Fruit fly (Drosophila melanogaster) whole organism, embryonic: ENCODE measurements around the gene aph-1.

Experiments
- Bgb ChIP-seq: fragments of 200-800 bp; sonication (Bioruptor generic); IDR thresholded peaks from 2 replicates; pipeline ENCODE4 v1.3.6; 2022; ENCODE audit warnings: missing biosample characterization, missing genetic modification characterization; ENCODE audit not compliant: partially characterized antibody
- CG10147 ChIP-seq: fragments of 200-800 bp; sonication (Bioruptor generic); optimal IDR thresholded peaks from 2 replicates; lab custom pipeline; 2019; ENCODE audit warnings: missing biosample characterization, mild to moderate bottlenecking, missing genetic modification characterization, moderate library complexity
- CG10267 ChIP-seq: fragments of 200-800 bp; sonication (Bioruptor generic); optimal IDR thresholded peaks from 2 replicates; lab custom pipeline; 2018; ENCODE audit warnings: missing biosample characterization, mild to moderate bottlenecking, missing genetic modification characterization, moderate library complexity
- CG10543 ChIP-seq: fragments of 200-800 bp; sonication (Bioruptor generic); optimal IDR thresholded peaks from 3 replicates; lab custom pipeline; 2017; ENCODE audit warnings: missing biosample characterization, mild to moderate bottlenecking, missing genetic modification characterization, moderate library complexity
- CG11723 ChIP-seq: fragments of 200-800 bp; sonication (Bioruptor generic); optimal IDR thresholded peaks from 2 replicates; lab custom pipeline; 2017; ENCODE audit warnings: missing biosample characterization, mild to moderate bottlenecking, missing genetic modification characterization
- CG12104 ChIP-seq: fragments of 200-800 bp; sonication (Bioruptor generic); optimal IDR thresholded peaks from 3 replicates; lab custom pipeline; 2016; ENCODE audit warnings: missing biosample characterization, missing genetic modification characterization
- CG1233 ChIP-seq: fragments of 200-800 bp; sonication (Bioruptor generic); optimal IDR thresholded peaks from 4 replicates; lab custom pipeline; 2018; ENCODE audit warnings: missing biosample characterization, mild to moderate bottlenecking, missing genetic modification characterization
- CG14667 ChIP-seq: fragments of 200-800 bp; sonication (Bioruptor generic); IDR thresholded peaks from 2 replicates; pipeline ENCODE4 v1.3.6; 2022; ENCODE audit warnings: missing biosample characterization, missing genetic modification characterization
- CG15479 ChIP-seq: fragments of 200-800 bp; sonication (Bioruptor generic); optimal IDR thresholded peaks from 3 replicates; lab custom pipeline; 2019; ENCODE audit warnings: missing biosample characterization, mild to moderate bottlenecking, missing genetic modification characterization, moderate library complexity
- CG17568 ChIP-seq: fragments of 200-800 bp; sonication (Bioruptor generic); optimal IDR thresholded peaks from 2 replicates; lab custom pipeline; 2018; ENCODE audit warnings: missing biosample characterization, mild to moderate bottlenecking, missing genetic modification characterization, moderate library complexity
- CG18011 ChIP-seq: fragments of 200-800 bp; sonication (Bioruptor generic); optimal IDR thresholded peaks from 2 replicates; lab custom pipeline; 2017; ENCODE audit warnings: missing biosample characterization, missing genetic modification characterization, mild to moderate bottlenecking, moderate library complexity, missing genotype
- CG32772 ChIP-seq: fragments of 200-800 bp; sonication (Bioruptor generic); IDR thresholded peaks from 2 replicates; pipeline ENCODE4 v1.3.6; 2022; ENCODE audit warnings: missing biosample characterization, missing genetic modification characterization
- CG3281 ChIP-seq: fragments of 200-800 bp; sonication (Bioruptor generic); optimal IDR thresholded peaks from 3 replicates; lab custom pipeline; 2017; ENCODE audit warnings: missing biosample characterization, mild to moderate bottlenecking, missing genetic modification characterization
- CG33213 ChIP-seq: fragments of 200-800 bp; sonication (Bioruptor generic); optimal IDR thresholded peaks from 3 replicates; lab custom pipeline; 2016; ENCODE audit warnings: missing biosample characterization, missing genetic modification characterization
- CG4282 ChIP-seq: fragments of 200-800 bp; sonication (Bioruptor generic); optimal IDR thresholded peaks from 2 replicates; lab custom pipeline; 2016; ENCODE audit warnings: missing biosample characterization, missing genetic modification characterization
- CG6765 ChIP-seq: fragments of 200-800 bp; sonication (Bioruptor generic); optimal IDR thresholded peaks from 3 replicates; lab custom pipeline; 2017; ENCODE audit warnings: missing biosample characterization, mild to moderate bottlenecking, missing genetic modification characterization
- CG7271 ChIP-seq: fragments of 200-800 bp; sonication (Bioruptor generic); optimal IDR thresholded peaks from 2 replicates; lab custom pipeline; 2018; ENCODE audit warnings: missing biosample characterization, mild to moderate bottlenecking, missing genetic modification characterization, moderate library complexity
- CG8290 ChIP-seq, 3 experiments: fragments of 200-800 bp; sonication (Bioruptor generic); optimal IDR thresholded peaks; 2 replicates each; lab custom pipeline; 2016 to 2019; ENCODE audit warnings: missing biosample characterization in 3 of 3, missing genetic modification characterization in 3 of 3, mild to moderate bottlenecking in 2 of 3, moderate library complexity in 1 of 3
- Drgx ChIP-seq: fragments of 200-800 bp; sonication (Bioruptor generic); IDR thresholded peaks from 2 replicates; pipeline ENCODE4 v1.3.6; 2022; ENCODE audit warnings: missing biosample characterization, missing genetic modification characterization
- Fer1 ChIP-seq: fragments of 200-800 bp; sonication (Bioruptor generic); optimal IDR thresholded peaks from 2 replicates; lab custom pipeline; 2017; ENCODE audit warnings: missing biosample characterization, mild to moderate bottlenecking, missing genetic modification characterization
- HHEX ChIP-seq: fragments of 200-800 bp; sonication (Bioruptor generic); optimal IDR thresholded peaks from 3 replicates; lab custom pipeline; 2017; ENCODE audit warnings: missing biosample characterization, mild to moderate bottlenecking, missing genetic modification characterization, missing genetic modification reagents
- HmgZ ChIP-seq: fragments of 200-800 bp; sonication (Bioruptor generic); optimal IDR thresholded peaks from 2 replicates; lab custom pipeline; 2018; ENCODE audit warnings: missing biosample characterization, mild to moderate bottlenecking, missing genetic modification characterization
- Ptx1 ChIP-seq: fragments of 200-800 bp; sonication (Bioruptor generic); IDR thresholded peaks from 2 replicates; pipeline ENCODE4 v1.3.6; 2022; ENCODE audit warnings: missing biosample characterization, missing genetic modification characterization
- Side ChIP-seq: fragments of 200-800 bp; sonication (Bioruptor generic); optimal IDR thresholded peaks from 2 replicates; lab custom pipeline; 2016; ENCODE audit warnings: missing biosample characterization, missing genetic modification characterization
- Sox102F ChIP-seq: fragments of 200-800 bp; sonication (Bioruptor generic); optimal IDR thresholded peaks from 2 replicates; lab custom pipeline; 2018; ENCODE audit warnings: missing biosample characterization, mild to moderate bottlenecking, missing genetic modification characterization, moderate library complexity
- Sry-β ChIP-seq: fragments of 200-800 bp; sonication (Bioruptor generic); optimal IDR thresholded peaks from 2 replicates; lab custom pipeline; 2018; ENCODE audit warnings: missing biosample characterization, mild to moderate bottlenecking, missing genetic modification characterization, moderate library complexity
- Sry-δ ChIP-seq: fragments of 200-800 bp; sonication (Bioruptor generic); optimal IDR thresholded peaks from 2 replicates; lab custom pipeline; 2016; ENCODE audit warnings: missing biosample characterization, missing genetic modification characterization
- ato ChIP-seq: fragments of 200-800 bp; sonication (Bioruptor generic); IDR thresholded peaks from 2 replicates; pipeline ENCODE4 v1.3.6; 2022; ENCODE audit warnings: missing biosample characterization, missing genetic modification characterization; ENCODE audit not compliant: partially characterized antibody
- az2 ChIP-seq: fragments of 200-800 bp; sonication (Bioruptor generic); optimal IDR thresholded peaks from 3 replicates; lab custom pipeline; 2016; ENCODE audit warnings: missing biosample characterization, missing genetic modification characterization
- caup ChIP-seq: fragments of 200-800 bp; sonication (Bioruptor generic); optimal IDR thresholded peaks from 3 replicates; lab custom pipeline; 2017; ENCODE audit warnings: missing biosample characterization, mild to moderate bottlenecking, missing genetic modification characterization, moderate library complexity; ENCODE audit not compliant: severe bottlenecking
- danr ChIP-seq: fragments of 200-800 bp; sonication (Bioruptor generic); IDR thresholded peaks from 2 replicates; pipeline ENCODE4 v1.3.6; 2022; ENCODE audit warnings: missing biosample characterization, missing genetic modification characterization
- eve ChIP-seq, 2 experiments: fragments of >200 bp; optimal IDR thresholded peaks; 2 replicates each; lab custom pipeline; 2017; ENCODE audit warnings: missing biosample characterization in 2 of 2, missing genetic modification characterization in 2 of 2
- gro ChIP-seq: fragments of 200-800 bp; sonication (Bioruptor generic); optimal IDR thresholded peaks from 2 replicates; lab custom pipeline; 2016; ENCODE audit warnings: missing biosample characterization, missing genetic modification characterization
- gsb ChIP-seq: fragments of 200-800 bp; sonication (Bioruptor generic); IDR thresholded peaks from 2 replicates; pipeline ENCODE4 v1.3.6; 2022; ENCODE audit warnings: missing biosample characterization, missing genetic modification characterization
- her ChIP-seq: fragments of 200-800 bp; sonication (Bioruptor generic); optimal IDR thresholded peaks from 2 replicates; lab custom pipeline; 2016; ENCODE audit warnings: missing biosample characterization, missing genetic modification characterization
- hth ChIP-seq: fragments of >200 bp; optimal IDR thresholded peaks from 2 replicates; lab custom pipeline; 2017; ENCODE audit warnings: inconsistent platforms
- jigr1 ChIP-seq: fragments of 200-800 bp; sonication (Bioruptor generic); IDR thresholded peaks from 3 replicates; pipeline ENCODE4 v1.3.6; 2022; ENCODE audit warnings: missing biosample characterization, missing genetic modification characterization
- lab ChIP-seq: fragments of 200-800 bp; sonication (Bioruptor generic); optimal IDR thresholded peaks from 3 replicates; lab custom pipeline; 2017; ENCODE audit warnings: missing biosample characterization, missing genetic modification characterization, mild to moderate bottlenecking, moderate library complexity, missing genetic modification reagents
- maf-S ChIP-seq: fragments of 200-800 bp; sonication (Bioruptor generic); optimal IDR thresholded peaks from 2 replicates; lab custom pipeline; 2016; ENCODE audit warnings: missing biosample characterization, missing genetic modification characterization
- nerfin-2 ChIP-seq: fragments of 200-800 bp; sonication (Bioruptor generic); IDR thresholded peaks from 2 replicates; pipeline ENCODE4 v1.3.6; 2022; ENCODE audit warnings: missing biosample characterization, missing genetic modification characterization; ENCODE audit not compliant: partially characterized antibody
- oc ChIP-seq: fragments of 200-800 bp; sonication (Bioruptor generic); optimal IDR thresholded peaks from 2 replicates; lab custom pipeline; 2018; ENCODE audit warnings: missing biosample characterization, mild to moderate bottlenecking, missing genetic modification characterization, moderate library complexity
- pum ChIP-seq: fragments of 200-800 bp; sonication (Bioruptor generic); optimal IDR thresholded peaks from 2 replicates; lab custom pipeline; 2016; ENCODE audit warnings: missing biosample characterization, missing genetic modification characterization
- pzg ChIP-seq: fragments of 200-800 bp; sonication (Bioruptor generic); optimal IDR thresholded peaks from 3 replicates; lab custom pipeline; 2018; ENCODE audit warnings: missing biosample characterization, mild to moderate bottlenecking, missing genetic modification characterization, moderate library complexity
- schlank ChIP-seq: fragments of 200-800 bp; sonication (Bioruptor generic); optimal IDR thresholded peaks from 2 replicates; lab custom pipeline; 2018; ENCODE audit warnings: missing biosample characterization, mild to moderate bottlenecking, missing genetic modification characterization
- sug ChIP-seq: fragments of 200-800 bp; optimal IDR thresholded peaks from 2 replicates; lab custom pipeline; 2019; ENCODE audit warnings: missing biosample characterization, mild to moderate bottlenecking, missing genetic modification characterization, moderate library complexity
- tin ChIP-seq: fragments of 200-800 bp; sonication (Bioruptor generic); optimal IDR thresholded peaks from 3 replicates; lab custom pipeline; 2016; ENCODE audit warnings: missing biosample characterization, missing genetic modification characterization
- tna ChIP-seq: fragments of 200-800 bp; sonication (Bioruptor generic); IDR thresholded peaks from 2 replicates; pipeline ENCODE4 v1.3.6; 2022; ENCODE audit warnings: missing biosample characterization, missing genetic modification characterization; ENCODE audit not compliant: partially characterized antibody
- zf30C ChIP-seq: fragments of 200-800 bp; sonication (Bioruptor generic); optimal IDR thresholded peaks from 3 replicates; lab custom pipeline; 2018; ENCODE audit warnings: missing biosample characterization, mild to moderate bottlenecking, missing genetic modification characterization

Gene aph-1

dm6 chr2L:2765659-2766373, at the start of gene aph-1, which contains the start of gene Snx21 (continued):
- TF ChIP-seq ato (GFP tag; lab: Robert Waterston, UW) (no peak), CG10543 (GFP tag; lab: Kevin White, UChicago) (peak; percentile 95), her (GFP tag; lab: Kevin White, UChicago) (peak; percentile 82), Sry-δ (GFP tag; lab: Kevin White, UChicago) (peak; percentile 67), CG8290 (GFP tag; optimal IDR thresholded peaks at IDR 0.05; lab: Kevin White, UChicago) (peak; percentile 77), CG8290 (tag; optimal IDR thresholded peaks at IDR 0.05; lab: Kevin White, UChicago) (peak; percentile 26 to 61), caup (GFP tag; lab: Kevin White, UChicago) (peak; percentile 92), tin (GFP tag; lab: Kevin White, UChicago) (peak; percentile 87), Ptx1 (peak; percentile 94), maf-S (GFP tag; lab: Kevin White, UChicago) (peak; percentile 89), oc (tag; lab: Kevin White, UChicago) (peak; percentile 87), CG11723 (GFP tag; lab: Kevin White, UChicago) (peak; percentile 87), CG18011 (peak; percentile 70), pum (peak; percentile 92), CG10147 (peak; percentile 91), Sox102F (peak; percentile 92), az2 (GFP tag; lab: Kevin White, UChicago) (peak; percentile 93), CG4282 (GFP tag; lab: Kevin White, UChicago) (peak; percentile 64), hth (lab: Kevin White, UChicago) (no peak), CG12104 (peak; percentile 87), Side (GFP tag; lab: Kevin White, UChicago) (peak; percentile 90), schlank (tag; lab: Kevin White, UChicago) (peak; percentile 63), eve (GFP tag; optimal IDR thresholded peaks at IDR 0.05; lab: Kevin White, UChicago) (no peak), Drgx (peak; percentile 79), gsb (GFP tag; lab: Robert Waterston, UW) (no peak; the same call in 1 of the 2 replicates), CG33213 (peak; percentile 62), sug (tag; lab: Kevin White, UChicago) (peak; percentile 92), CG14667 (GFP tag; lab: Robert Waterston, UW) (peak; percentile 77), tna (GFP tag; lab: Robert Waterston, UW) (no peak), danr (GFP tag; lab: Robert Waterston, UW) (peak; percentile 83), CG17568 (GFP tag; lab: Kevin White, UChicago) (no peak), lab (GFP tag; lab: Kevin White, UChicago) (peak; percentile 95), CG3281 (peak; percentile 93), pzg (GFP tag; lab: Kevin White, UChicago) (peak; percentile 56), CG10267 (tag; lab: Kevin White, UChicago) (peak; percentile 86), zf30C (GFP tag; lab: Kevin White, UChicago) (no peak), gro (GFP tag; lab: Kevin White, UChicago) (peak; percentile 78), Fer1 (GFP tag; lab: Kevin White, UChicago) (peak; percentile 93), CG7271 (tag; lab: Kevin White, UChicago) (peak; percentile 56), nerfin-2 (GFP tag; lab: Robert Waterston, UW) (no peak), jigr1 (peak; percentile 77; the same call in 2 of the 3 replicates), CG15479 (GFP tag; lab: Kevin White, UChicago) (no peak), HmgZ (tag; lab: Kevin White, UChicago) (peak; percentile 85), CG32772 (GFP tag; lab: Robert Waterston, UW) (peak; percentile 87; the same call in 1 of the 2 replicates), CG6765 (GFP tag; lab: Kevin White, UChicago) (peak; percentile 72), Bgb (GFP tag; lab: Robert Waterston, UW) (no peak; the same call in 1 of the 2 replicates), HHEX (GFP tag; lab: Kevin White, UChicago) (peak; percentile 93), CG1233 (GFP tag; lab: Kevin White, UChicago) (peak; percentile 84), Sry-β (GFP tag; lab: Kevin White, UChicago) (peak; percentile 38)
